Fruit fly (Drosophila melanogaster) whole organism, embryonic: Measurements from ENCODE around the gene hng2.

Source experiments
- ATbp ChIP-seq: fragments of 200-800 bp; sonication (Bioruptor generic); optimal IDR thresholded peaks from 2 replicates; lab custom pipeline; 2017; ENCODE audit warnings: missing biosample characterization, mild to moderate bottlenecking, missing genetic modification characterization, missing genetic modification reagents
- Ada2b ChIP-seq: fragments of 200-800 bp; sonication (Bioruptor generic); IDR thresholded peaks from 2 replicates; pipeline ENCODE4 v1.3.6; 2022; ENCODE audit warnings: missing biosample characterization, missing genetic modification characterization
- CG10147 ChIP-seq: fragments of 200-800 bp; sonication (Bioruptor generic); optimal IDR thresholded peaks from 2 replicates; lab custom pipeline; 2019; ENCODE audit warnings: missing biosample characterization, mild to moderate bottlenecking, missing genetic modification characterization, moderate library complexity
- CG10274 ChIP-seq: fragments of 200-800 bp; sonication (Bioruptor generic); optimal IDR thresholded peaks from 3 replicates; lab custom pipeline; 2017; ENCODE audit warnings: missing biosample characterization, mild to moderate bottlenecking, missing genetic modification characterization
- CG10959 ChIP-seq: fragments of 200-800 bp; sonication (Bioruptor generic); IDR thresholded peaks from 2 replicates; pipeline ENCODE4 v1.3.6; 2022; ENCODE audit warnings: missing biosample characterization, missing genetic modification characterization
- CG11093 ChIP-seq: fragments of 200-800 bp; sonication (Bioruptor generic); IDR thresholded peaks from 3 replicates; pipeline ENCODE4 v1.3.6; 2022; ENCODE audit warnings: missing biosample characterization, missing genetic modification characterization
- CG11504 ChIP-seq: fragments of 200-800 bp; sonication (Bioruptor generic); optimal IDR thresholded peaks from 3 replicates; lab custom pipeline; 2019; ENCODE audit warnings: missing biosample characterization, mild to moderate bottlenecking, missing genetic modification characterization, moderate library complexity
- CG11696 ChIP-seq: fragments of 200-800 bp; sonication (Bioruptor generic); IDR thresholded peaks from 2 replicates; pipeline ENCODE4 v1.3.6; 2022; ENCODE audit warnings: missing biosample characterization, missing genetic modification characterization
- CG1233 ChIP-seq: fragments of 200-800 bp; sonication (Bioruptor generic); optimal IDR thresholded peaks from 4 replicates; lab custom pipeline; 2018; ENCODE audit warnings: missing biosample characterization, mild to moderate bottlenecking, missing genetic modification characterization
- CG13775 ChIP-seq: fragments of 200-800 bp; sonication (Bioruptor generic); optimal IDR thresholded peaks from 3 replicates; lab custom pipeline; 2017; ENCODE audit warnings: missing biosample characterization, mild to moderate bottlenecking, missing genetic modification characterization
- CG14014 ChIP-seq: fragments of 200-800 bp; sonication (Bioruptor generic); IDR thresholded peaks from 2 replicates; pipeline ENCODE4 v1.3.6; 2022; ENCODE audit warnings: missing biosample characterization, missing genetic modification characterization
- CG15696 ChIP-seq: fragments of 200-800 bp; sonication (Bioruptor generic); optimal IDR thresholded peaks from 2 replicates; lab custom pipeline; 2019; ENCODE audit warnings: missing biosample characterization, mild to moderate bottlenecking, missing genetic modification characterization, moderate library complexity
- CG1603 ChIP-seq: fragments of 200-800 bp; sonication (Bioruptor generic); optimal IDR thresholded peaks from 2 replicates; lab custom pipeline; 2019; ENCODE audit warnings: missing biosample characterization, mild to moderate bottlenecking, missing genetic modification characterization, moderate library complexity
- CG1792 ChIP-seq: fragments of 200-800 bp; sonication (Bioruptor generic); optimal IDR thresholded peaks from 2 replicates; lab custom pipeline; 2016; ENCODE audit warnings: missing biosample characterization, missing genetic modification characterization
- CG2116 ChIP-seq: fragments of 200-800 bp; sonication (Bioruptor generic); optimal IDR thresholded peaks from 3 replicates; lab custom pipeline; 2018; ENCODE audit warnings: missing biosample characterization, mild to moderate bottlenecking, missing genetic modification characterization
- CG2889 ChIP-seq: fragments of 200-800 bp; sonication (Bioruptor generic); IDR thresholded peaks from 3 replicates; pipeline ENCODE4 v1.3.6; 2022; ENCODE audit warnings: missing biosample characterization, missing genetic modification characterization
- CG32767 ChIP-seq: fragments of 200-800 bp; sonication (Bioruptor generic); IDR thresholded peaks from 2 replicates; pipeline ENCODE4 v1.3.6; 2022; ENCODE audit warnings: missing biosample characterization, missing genetic modification characterization
- CG32772 ChIP-seq: fragments of 200-800 bp; sonication (Bioruptor generic); IDR thresholded peaks from 2 replicates; pipeline ENCODE4 v1.3.6; 2022; ENCODE audit warnings: missing biosample characterization, missing genetic modification characterization
- CG34224 ChIP-seq: fragments of 200-800 bp; sonication (Bioruptor generic); IDR thresholded peaks from 3 replicates; pipeline ENCODE4 v1.3.6; 2022; ENCODE audit warnings: missing biosample characterization, missing genetic modification characterization; ENCODE audit not compliant: partially characterized antibody
- CG4328 ChIP-seq: fragments of 200-800 bp; sonication (Bioruptor generic); optimal IDR thresholded peaks from 3 replicates; lab custom pipeline; 2017; ENCODE audit warnings: missing biosample characterization, missing genetic modification reagents, missing genetic modification characterization
- CG6272 ChIP-seq: fragments of 200-800 bp; sonication (Bioruptor generic); IDR thresholded peaks from 2 replicates; pipeline ENCODE4 v1.3.6; 2022; ENCODE audit warnings: missing biosample characterization, missing genetic modification characterization
- CG7963 ChIP-seq: fragments of 200-800 bp; sonication (Bioruptor generic); IDR thresholded peaks from 3 replicates; pipeline ENCODE4 v1.3.6; 2022; ENCODE audit warnings: missing biosample characterization, missing genetic modification characterization; ENCODE audit not compliant: partially characterized antibody
- CG8478 ChIP-seq: fragments of >200 bp; optimal IDR thresholded peaks from 2 replicates; lab custom pipeline; 2018
- Dfd ChIP-seq, 2 experiments: fragments of >200 bp; optimal IDR thresholded peaks; 2 replicates each; lab custom pipeline; 2017; ENCODE audit warnings: missing biosample characterization in 2 of 2, missing genetic modification characterization in 2 of 2
- Fer2 ChIP-seq: fragments of 200-800 bp; sonication (Bioruptor generic); optimal IDR thresholded peaks from 2 replicates; lab custom pipeline; 2018; ENCODE audit warnings: missing biosample characterization, mild to moderate bottlenecking, missing genetic modification characterization, moderate library complexity
- Hsf ChIP-seq: fragments of 200-800 bp; sonication (Bioruptor generic); optimal IDR thresholded peaks from 3 replicates; lab custom pipeline; 2016; ENCODE audit warnings: missing biosample characterization, missing genetic modification characterization
- Oaz ChIP-seq: fragments of 200-800 bp; sonication (Bioruptor generic); IDR thresholded peaks from 2 replicates; pipeline ENCODE4 v1.3.6; 2022; ENCODE audit warnings: missing biosample characterization, missing genetic modification characterization
- Oli ChIP-seq: fragments of 200-800 bp; sonication (Bioruptor generic); optimal IDR thresholded peaks from 2 replicates; lab custom pipeline; 2018; ENCODE audit warnings: missing biosample characterization, mild to moderate bottlenecking, missing genetic modification characterization, moderate library complexity
- PHDP ChIP-seq: fragments of 200-800 bp; sonication (Bioruptor generic); optimal IDR thresholded peaks from 3 replicates; lab custom pipeline; 2018; ENCODE audit warnings: missing biosample characterization, mild to moderate bottlenecking, missing genetic modification characterization, moderate library complexity
- Tbp ChIP-seq: fragments of >200 bp; optimal IDR thresholded peaks from 2 replicates; lab custom pipeline; 2018; ENCODE audit warnings: missing biosample characterization, missing genetic modification characterization
- Xrp1 ChIP-seq: fragments of 200-800 bp; sonication (Bioruptor generic); IDR thresholded peaks from 2 replicates; pipeline ENCODE4 v1.3.6; 2022; ENCODE audit warnings: missing biosample characterization, missing genetic modification characterization
- al ChIP-seq: fragments of 200-800 bp; sonication (Bioruptor generic); IDR thresholded peaks from 2 replicates; pipeline ENCODE4 v1.3.6; 2022; ENCODE audit warnings: missing biosample characterization, missing genetic modification characterization
- ash1 ChIP-seq: fragments of 200-800 bp; sonication (Bioruptor generic); optimal IDR thresholded peaks from 2 replicates; lab custom pipeline; 2018; ENCODE audit warnings: missing biosample characterization, mild to moderate bottlenecking, missing genetic modification characterization
- bbx ChIP-seq: fragments of 200-800 bp; sonication (Bioruptor generic); IDR thresholded peaks from 2 replicates; pipeline ENCODE4 v1.3.6; 2022; ENCODE audit warnings: missing biosample characterization, missing genetic modification characterization; ENCODE audit not compliant: partially characterized antibody
- br ChIP-seq: fragments of >200 bp; optimal IDR thresholded peaks from 2 replicates; lab custom pipeline; 2017
- caup ChIP-seq: fragments of 200-800 bp; sonication (Bioruptor generic); optimal IDR thresholded peaks from 3 replicates; lab custom pipeline; 2017; ENCODE audit warnings: missing biosample characterization, mild to moderate bottlenecking, missing genetic modification characterization, moderate library complexity; ENCODE audit not compliant: severe bottlenecking
- croc ChIP-seq: fragments of 200-800 bp; sonication (Bioruptor generic); conservative IDR thresholded peaks from 3 replicates; pipeline ENCODE4 v1.3.6; 2022; ENCODE audit warnings: missing biosample characterization, missing genetic modification characterization
- dm ChIP-seq: fragments of 200-800 bp; sonication (Bioruptor generic); optimal IDR thresholded peaks from 3 replicates; lab custom pipeline; 2016; ENCODE audit warnings: missing biosample characterization, missing genetic modification characterization
- emc ChIP-seq: fragments of 200-800 bp; sonication (Bioruptor generic); optimal IDR thresholded peaks from 2 replicates; lab custom pipeline; 2016; ENCODE audit warnings: missing biosample characterization, missing genetic modification characterization
- fu2 ChIP-seq: fragments of 200-800 bp; sonication (Bioruptor generic); optimal IDR thresholded peaks from 2 replicates; lab custom pipeline; 2016; ENCODE audit warnings: missing biosample characterization, missing genetic modification characterization
- gro ChIP-seq: fragments of 200-800 bp; sonication (Bioruptor generic); optimal IDR thresholded peaks from 2 replicates; lab custom pipeline; 2016; ENCODE audit warnings: missing biosample characterization, missing genetic modification characterization
- hkb ChIP-seq, 2 experiments: fragments of 200-800 bp in 1 of 2; fragments of >200 bp in 1 of 2; sonication (Bioruptor generic) in 1 of 2; IDR thresholded peaks in 1 of 2; optimal IDR thresholded peaks in 1 of 2; 2 replicates each; pipeline versions ENCODE4 v1.3.6 to Lab custom; 2017 to 2022; ENCODE audit warnings: missing biosample characterization in 1 of 2, missing genetic modification characterization in 1 of 2
- jumu ChIP-seq: fragments of 200-800 bp; sonication (Bioruptor generic); optimal IDR thresholded peaks from 3 replicates; lab custom pipeline; 2016; ENCODE audit warnings: missing biosample characterization, missing genetic modification characterization
- lab ChIP-seq: fragments of 200-800 bp; sonication (Bioruptor generic); optimal IDR thresholded peaks from 3 replicates; lab custom pipeline; 2017; ENCODE audit warnings: missing biosample characterization, missing genetic modification characterization, mild to moderate bottlenecking, moderate library complexity, missing genetic modification reagents
- lilli ChIP-seq: fragments of 200-800 bp; sonication (Bioruptor generic); optimal IDR thresholded peaks from 3 replicates; lab custom pipeline; 2016; ENCODE audit warnings: missing biosample characterization, missing genetic modification characterization
- pho ChIP-seq: fragments of 200-800 bp; sonication (Bioruptor generic); optimal IDR thresholded peaks from 2 replicates; lab custom pipeline; 2016; ENCODE audit warnings: missing biosample characterization, missing genetic modification characterization
- prd ChIP-seq, 3 experiments: fragments of >200 bp in 2 of 3; fragments of 200-800 bp in 1 of 3; sonication (Bioruptor generic) in 1 of 3; optimal IDR thresholded peaks in 2 of 3; IDR thresholded peaks in 1 of 3; 2 replicates in 2 of 3; 3 replicates in 1 of 3; pipeline versions ENCODE4 v1.3.6 to Lab custom; 2017 to 2022; ENCODE audit warnings: missing biosample characterization in 1 of 3, missing genetic modification characterization in 1 of 3
- pum ChIP-seq: fragments of 200-800 bp; sonication (Bioruptor generic); optimal IDR thresholded peaks from 2 replicates; lab custom pipeline; 2016; ENCODE audit warnings: missing biosample characterization, missing genetic modification characterization
- toy ChIP-seq: fragments of 200-800 bp; sonication (Bioruptor generic); IDR thresholded peaks from 2 replicates; pipeline ENCODE4 v1.3.6; 2022; ENCODE audit warnings: missing biosample characterization, missing genetic modification characterization
- usp ChIP-seq: fragments of >200 bp; optimal IDR thresholded peaks from 2 replicates; lab custom pipeline; 2017; ENCODE audit warnings: missing biosample characterization, missing genetic modification characterization
- vvl ChIP-seq: fragments of 200-800 bp; sonication (Bioruptor generic); IDR thresholded peaks from 2 replicates; pipeline ENCODE4 v1.3.6; 2022; ENCODE audit warnings: missing biosample characterization, missing genetic modification characterization

Gene hng2

dm6 chr3R:8784788-8785187 is 21.3 kb upstream of the hng2 start (continued):
- TF ChIP-seq hkb (optimal IDR thresholded peaks at IDR 0.05; lab: Kevin White, UChicago) (no peak), hkb (GFP tag; IDR thresholded peaks at IDR 0.05; lab: Robert Waterston, UW) (peak; percentile 48; the same call in 1 of the 2 replicates), CG10274 (GFP tag; lab: Kevin White, UChicago) (no peak), CG10147 (no peak), Dfd (GFP tag; optimal IDR thresholded peaks at IDR 0.05; lab: Kevin White, UChicago) (no peak), vvl (GFP tag; lab: Robert Waterston, UW) (peak; percentile 80), CG14014 (GFP tag; lab: Robert Waterston, UW) (peak; percentile 66; the same call in 1 of the 2 replicates), CG1792 (GFP tag; lab: Kevin White, UChicago) (no peak), Oaz (GFP tag; lab: Robert Waterston, UW) (peak; percentile 42; the same call in 1 of the 2 replicates), CG32772 (GFP tag; lab: Robert Waterston, UW) (peak; percentile 37; the same call in 1 of the 2 replicates), lilli (GFP tag; lab: Kevin White, UChicago) (no peak), CG34224 (GFP tag; lab: Robert Waterston, UW) (no peak), al (GFP tag; lab: Robert Waterston, UW) (peak; percentile 35; the same call in 1 of the 2 replicates), CG7963 (GFP tag; lab: Robert Waterston, UW) (no peak), ash1 (GFP tag; lab: Kevin White, UChicago) (no peak), croc (GFP tag; lab: Robert Waterston, UW) (no peak), CG8478 (no peak), Ada2b (peak; percentile 77), PHDP (no peak), CG2116 (GFP tag; lab: Kevin White, UChicago) (peak; percentile 15), CG1603 (tag; lab: Kevin White, UChicago) (no peak), CG6272 (GFP tag; lab: Robert Waterston, UW) (no peak), jumu (GFP tag; lab: Kevin White, UChicago) (peak; percentile 25), Xrp1 (peak; percentile 66), gro (no peak), CG2889 (GFP tag; lab: Robert Waterston, UW) (no peak), ATbp (GFP tag; lab: Kevin White, UChicago) (peak; percentile 12), pho (GFP tag; lab: Kevin White, UChicago) (peak; percentile 39), CG11504 (no peak), bbx (GFP tag; lab: Robert Waterston, UW) (no peak), CG15696 (tag; lab: Kevin White, UChicago) (no peak), Tbp (GFP tag; lab: Kevin White, UChicago) (no peak), CG13775 (GFP tag; lab: Kevin White, UChicago) (no peak), caup (GFP tag; lab: Kevin White, UChicago) (peak; percentile 37), CG11696 (GFP tag; lab: Robert Waterston, UW) (0 out of 2 replicates have a peak, but pooled peaks have one; percentile 9), fu2 (peak; percentile 10), CG11093 (GFP tag; lab: Robert Waterston, UW) (no peak), Oli (peak; percentile 59), usp (no peak), dm (GFP tag; lab: Kevin White, UChicago) (peak; percentile 33), prd (optimal IDR thresholded peaks at IDR 0.05; lab: Kevin White, UChicago) (no peak), prd (GFP tag; IDR thresholded peaks at IDR 0.05; lab: Robert Waterston, UW) (peak; percentile 63), lab (no peak), emc (GFP tag; lab: Kevin White, UChicago) (no peak), CG4328 (GFP tag; lab: Kevin White, UChicago) (no peak), Hsf (peak; percentile 43), pum (GFP tag; lab: Kevin White, UChicago) (no peak), Fer2 (no peak), CG1233 (GFP tag; lab: Kevin White, UChicago) (peak; percentile 11), toy (GFP tag; lab: Robert Waterston, UW) (no peak), CG10959 (GFP tag; lab: Robert Waterston, UW) (no peak), br (no peak), CG32767 (peak; percentile 47; the same call in 1 of the 2 replicates)
